Fruit fly (Drosophila melanogaster) whole organism, embryonic: ENCODE results near the gene Cyp313a1.

Experiments
- Ada2b ChIP-seq: fragments of 200-800 bp; sonication (Bioruptor generic); IDR thresholded peaks from 2 replicates; pipeline ENCODE4 v1.3.6; 2022; ENCODE audit warnings: missing biosample characterization, missing genetic modification characterization
- Asciz ChIP-seq: fragments of 200-800 bp; sonication (Bioruptor generic); optimal IDR thresholded peaks from 2 replicates; lab custom pipeline; 2017; ENCODE audit warnings: missing biosample characterization, mild to moderate bottlenecking, missing genetic modification characterization, missing genetic modification reagents
- Atf-2 ChIP-seq: fragments of 200-800 bp; sonication (Bioruptor generic); optimal IDR thresholded peaks from 2 replicates; lab custom pipeline; 2016; ENCODE audit warnings: missing biosample characterization, missing genetic modification characterization
- Atf3 ChIP-seq: fragments of 200-800 bp; sonication (Bioruptor generic); optimal IDR thresholded peaks from 3 replicates; lab custom pipeline; 2016; ENCODE audit warnings: missing biosample characterization, missing genetic modification characterization
- Bteb2 ChIP-seq: fragments of 200-800 bp; sonication (Bioruptor generic); optimal IDR thresholded peaks from 2 replicates; lab custom pipeline; 2016; ENCODE audit warnings: missing biosample characterization, missing genetic modification characterization
- CG11696 ChIP-seq: fragments of 200-800 bp; sonication (Bioruptor generic); IDR thresholded peaks from 2 replicates; pipeline ENCODE4 v1.3.6; 2022; ENCODE audit warnings: missing biosample characterization, missing genetic modification characterization
- CG12236 ChIP-seq: fragments of 200-800 bp; sonication (Bioruptor generic); optimal IDR thresholded peaks from 2 replicates; lab custom pipeline; 2016; ENCODE audit warnings: missing biosample characterization, missing genetic modification characterization
- CG15514 ChIP-seq: fragments of 200-800 bp; sonication (Bioruptor generic); optimal IDR thresholded peaks from 3 replicates; lab custom pipeline; 2017; ENCODE audit warnings: missing biosample characterization, missing genetic modification characterization, mild to moderate bottlenecking, moderate library complexity, missing genetic modification reagents
- CG16779 ChIP-seq: fragments of 200-800 bp; sonication (Bioruptor generic); IDR thresholded peaks from 2 replicates; pipeline ENCODE4 v1.3.6; 2022; ENCODE audit warnings: missing biosample characterization, missing genetic modification characterization
- CG16815 ChIP-seq: fragments of 200-800 bp; sonication (Bioruptor generic); optimal IDR thresholded peaks from 3 replicates; lab custom pipeline; 2017; ENCODE audit warnings: missing biosample characterization, mild to moderate bottlenecking, missing genetic modification characterization
- CG17186 ChIP-seq: fragments of 200-800 bp; sonication (Bioruptor generic); optimal IDR thresholded peaks from 3 replicates; lab custom pipeline; 2017; ENCODE audit warnings: missing biosample characterization, missing genetic modification reagents, missing genetic modification characterization
- CG17829 ChIP-seq: fragments of 200-800 bp; optimal IDR thresholded peaks from 2 replicates; lab custom pipeline; 2019; ENCODE audit warnings: missing biosample characterization, mild to moderate bottlenecking, missing genetic modification characterization, moderate library complexity
- CG3281 ChIP-seq: fragments of 200-800 bp; sonication (Bioruptor generic); optimal IDR thresholded peaks from 3 replicates; lab custom pipeline; 2017; ENCODE audit warnings: missing biosample characterization, mild to moderate bottlenecking, missing genetic modification characterization
- CG33213 ChIP-seq: fragments of 200-800 bp; sonication (Bioruptor generic); optimal IDR thresholded peaks from 3 replicates; lab custom pipeline; 2016; ENCODE audit warnings: missing biosample characterization, missing genetic modification characterization
- CG9215 ChIP-seq: fragments of 200-800 bp; sonication (Bioruptor generic); IDR thresholded peaks from 2 replicates; pipeline ENCODE4 v1.3.6; 2022; ENCODE audit warnings: missing biosample characterization, missing genetic modification characterization
- Fer1 ChIP-seq: fragments of 200-800 bp; sonication (Bioruptor generic); optimal IDR thresholded peaks from 2 replicates; lab custom pipeline; 2017; ENCODE audit warnings: missing biosample characterization, mild to moderate bottlenecking, missing genetic modification characterization
- Fer3 ChIP-seq: fragments of 200-800 bp; sonication (Bioruptor generic); optimal IDR thresholded peaks from 2 replicates; lab custom pipeline; 2018; ENCODE audit warnings: missing biosample characterization, mild to moderate bottlenecking, missing genetic modification characterization, moderate library complexity
- GATAe ChIP-seq: fragments of 200-800 bp; sonication (Bioruptor generic); conservative IDR thresholded peaks from 2 replicates; pipeline ENCODE4 v1.3.6; 2022; ENCODE audit warnings: missing biosample characterization, missing genetic modification characterization
- Gsc ChIP-seq: fragments of 200-800 bp; sonication (Bioruptor generic); IDR thresholded peaks from 2 replicates; pipeline ENCODE4 v1.3.6; 2022; ENCODE audit warnings: missing biosample characterization, missing genetic modification characterization
- HLH54F ChIP-seq: fragments of 200-800 bp; sonication (Bioruptor generic); optimal IDR thresholded peaks from 3 replicates; lab custom pipeline; 2016; ENCODE audit warnings: missing biosample characterization, missing genetic modification characterization
- Hr78 ChIP-seq, 2 experiments: fragments of 200-800 bp in 1 of 2; fragments of >200 bp in 1 of 2; sonication (Bioruptor generic) in 1 of 2; optimal IDR thresholded peaks; 2 replicates each; lab custom pipeline; 2017 to 2019; ENCODE audit warnings: missing biosample characterization in 2 of 2, missing genetic modification characterization in 2 of 2, mild to moderate bottlenecking in 1 of 2, moderate library complexity in 1 of 2
- Meics ChIP-seq: fragments of 200-800 bp; sonication (Bioruptor generic); optimal IDR thresholded peaks from 2 replicates; lab custom pipeline; 2017; ENCODE audit warnings: missing biosample characterization, mild to moderate bottlenecking, missing genetic modification characterization
- NC2α ChIP-seq: fragments of 200-800 bp; sonication (Bioruptor generic); optimal IDR thresholded peaks from 2 replicates; lab custom pipeline; 2016; ENCODE audit warnings: missing biosample characterization, missing genetic modification characterization
- Nf-YA ChIP-seq: fragments of 200-800 bp; sonication (Bioruptor generic); IDR thresholded peaks from 2 replicates; pipeline ENCODE4 v1.3.6; 2022; ENCODE audit warnings: missing biosample characterization, missing genetic modification characterization
- Optix ChIP-seq: fragments of 200-800 bp; sonication (Bioruptor generic); IDR thresholded peaks from 3 replicates; pipeline ENCODE4 v1.3.6; 2022; ENCODE audit warnings: missing biosample characterization, missing genetic modification characterization
- Rx ChIP-seq: fragments of 200-800 bp; sonication (Bioruptor generic); IDR thresholded peaks from 2 replicates; pipeline ENCODE4 v1.3.6; 2022; ENCODE audit warnings: missing biosample characterization, missing genetic modification characterization
- Six4 ChIP-seq: fragments of 200-800 bp; sonication (Bioruptor generic); optimal IDR thresholded peaks from 2 replicates; lab custom pipeline; 2016; ENCODE audit warnings: missing biosample characterization, missing genetic modification characterization
- Sry-β ChIP-seq: fragments of 200-800 bp; sonication (Bioruptor generic); optimal IDR thresholded peaks from 2 replicates; lab custom pipeline; 2018; ENCODE audit warnings: missing biosample characterization, mild to moderate bottlenecking, missing genetic modification characterization, moderate library complexity
- Sry-δ ChIP-seq: fragments of 200-800 bp; sonication (Bioruptor generic); optimal IDR thresholded peaks from 2 replicates; lab custom pipeline; 2016; ENCODE audit warnings: missing biosample characterization, missing genetic modification characterization
- Ssrp ChIP-seq: fragments of 200-800 bp; sonication (Bioruptor generic); optimal IDR thresholded peaks from 2 replicates; lab custom pipeline; 2018; ENCODE audit warnings: missing biosample characterization, mild to moderate bottlenecking, missing genetic modification characterization, moderate library complexity
- az2 ChIP-seq: fragments of 200-800 bp; sonication (Bioruptor generic); optimal IDR thresholded peaks from 3 replicates; lab custom pipeline; 2016; ENCODE audit warnings: missing biosample characterization, missing genetic modification characterization
- chinmo ChIP-seq: fragments of 200-800 bp; sonication (Bioruptor generic); IDR thresholded peaks from 4 replicates; pipeline ENCODE4 v1.3.6; 2022; ENCODE audit warnings: missing biosample characterization, missing genetic modification characterization; ENCODE audit not compliant: partially characterized antibody
- crol ChIP-seq: fragments of 200-800 bp; sonication (Bioruptor generic); IDR thresholded peaks from 2 replicates; pipeline ENCODE4 v1.3.6; 2022; ENCODE audit warnings: missing biosample characterization, missing genetic modification characterization
- dan ChIP-seq: fragments of 200-800 bp; sonication (Bioruptor generic); IDR thresholded peaks from 2 replicates; pipeline ENCODE4 v1.3.6; 2022; ENCODE audit warnings: missing biosample characterization, missing genetic modification characterization
- dm ChIP-seq: fragments of 200-800 bp; sonication (Bioruptor generic); optimal IDR thresholded peaks from 3 replicates; lab custom pipeline; 2016; ENCODE audit warnings: missing biosample characterization, missing genetic modification characterization
- dmrt99B ChIP-seq: fragments of 200-800 bp; sonication (Bioruptor generic); optimal IDR thresholded peaks from 2 replicates; lab custom pipeline; 2018; ENCODE audit warnings: missing biosample characterization, mild to moderate bottlenecking, missing genetic modification characterization, moderate library complexity
- eyg ChIP-seq: fragments of 200-800 bp; sonication (Bioruptor generic); optimal IDR thresholded peaks from 3 replicates; lab custom pipeline; 2016; ENCODE audit warnings: missing biosample characterization, missing genetic modification characterization
- fd96Cb ChIP-seq: fragments of 200-800 bp; sonication (Bioruptor generic); optimal IDR thresholded peaks from 2 replicates; lab custom pipeline; 2018; ENCODE audit warnings: missing biosample characterization, mild to moderate bottlenecking, missing genetic modification characterization, moderate library complexity
- grau ChIP-seq: fragments of 200-800 bp; optimal IDR thresholded peaks from 3 replicates; lab custom pipeline; 2019; ENCODE audit warnings: missing biosample characterization, mild to moderate bottlenecking, missing genetic modification characterization, moderate library complexity
- insv ChIP-seq, 2 experiments: fragments of 200-800 bp; sonication (Bioruptor generic); optimal IDR thresholded peaks; 3 replicates each; lab custom pipeline; 2016 to 2018; ENCODE audit warnings: missing biosample characterization in 2 of 2, missing genetic modification characterization in 2 of 2
- ken ChIP-seq: fragments of 200-800 bp; sonication (Bioruptor generic); IDR thresholded peaks from 3 replicates; pipeline ENCODE4 v1.3.6; 2022; ENCODE audit warnings: missing biosample characterization, missing genetic modification characterization
- otp ChIP-seq: fragments of 200-800 bp; sonication (Bioruptor generic); IDR thresholded peaks from 3 replicates; pipeline ENCODE4, ENCODE4 v1.3.6; 2022; ENCODE audit warnings: missing biosample characterization, missing genetic modification characterization
- p53 ChIP-seq: fragments of 200-800 bp; sonication (Bioruptor generic); optimal IDR thresholded peaks from 2 replicates; lab custom pipeline; 2016; ENCODE audit warnings: missing biosample characterization, missing genetic modification characterization
- peb ChIP-seq: fragments of 200-800 bp; sonication (Bioruptor generic); IDR thresholded peaks from 2 replicates; pipeline ENCODE4 v1.3.6; 2022; ENCODE audit warnings: missing biosample characterization, missing genetic modification characterization
- salm ChIP-seq: fragments of 200-800 bp; sonication (Bioruptor generic); optimal IDR thresholded peaks from 2 replicates; lab custom pipeline; 2018; ENCODE audit warnings: missing biosample characterization, mild to moderate bottlenecking, missing genetic modification characterization
- so ChIP-seq: fragments of 200-800 bp; sonication (Bioruptor generic); IDR thresholded peaks from 3 replicates; pipeline ENCODE4 v1.3.6; 2022; ENCODE audit warnings: missing biosample characterization, missing genetic modification characterization
- stwl ChIP-seq: fragments of 200-800 bp; sonication (Bioruptor generic); optimal IDR thresholded peaks from 3 replicates; lab custom pipeline; 2018; ENCODE audit warnings: missing biosample characterization, mild to moderate bottlenecking, missing genetic modification characterization, moderate library complexity
- toy ChIP-seq: fragments of 200-800 bp; sonication (Bioruptor generic); IDR thresholded peaks from 2 replicates; pipeline ENCODE4 v1.3.6; 2022; ENCODE audit warnings: missing biosample characterization, missing genetic modification characterization
- trem ChIP-seq: fragments of 200-800 bp; optimal IDR thresholded peaks from 3 replicates; lab custom pipeline; 2019; ENCODE audit warnings: missing biosample characterization, mild to moderate bottlenecking, missing genetic modification characterization, moderate library complexity
- tx ChIP-seq: fragments of 200-800 bp; sonication (Bioruptor generic); optimal IDR thresholded peaks from 2 replicates; lab custom pipeline; 2016; ENCODE audit warnings: missing biosample characterization, missing genetic modification characterization

The Cyp313a1 gene

dm6 chr3R:14511123-14511908, 9.5 kb upstream of the Cyp313a1 start, which contains the start of the genes HtrA2 and mRpL11 (continued):
- TF ChIP-seq NC2α (GFP tag; lab: Kevin White, UChicago) = no peak
- peak; percentile 81 for TF ChIP-seq stwl (tag; lab: Kevin White, UChicago)
- peak; percentile 100 for TF ChIP-seq Sry-β
- TF ChIP-seq peb (GFP tag; lab: Robert Waterston, UW) = 0 out of 2 replicates have a peak, but pooled peaks have one; percentile 19
- TF ChIP-seq chinmo (GFP tag; lab: Robert Waterston, UW) = no peak
- peak; percentile 34 for TF ChIP-seq Meics
- peak; percentile 37 for TF ChIP-seq CG16815 (GFP tag; lab: Kevin White, UChicago)
- peak; percentile 67 for TF ChIP-seq CG15514 (GFP tag; lab: Kevin White, UChicago)
- TF ChIP-seq CG33213 (GFP tag; lab: Kevin White, UChicago) = peak; percentile 18
- TF ChIP-seq p53 (GFP tag; lab: Kevin White, UChicago) = peak; percentile 20
- TF ChIP-seq CG16779 = no peak
- TF ChIP-seq dan (GFP tag; lab: Robert Waterston, UW) = no peak
- peak; percentile 64 for TF ChIP-seq Sry-δ
- TF ChIP-seq toy (GFP tag; lab: Robert Waterston, UW) = no peak
- TF ChIP-seq Bteb2 (GFP tag; lab: Kevin White, UChicago) = peak; percentile 23
- peak; percentile 19 for TF ChIP-seq fd96Cb
- TF ChIP-seq crol (GFP tag; lab: Robert Waterston, UW) = no peak
- TF ChIP-seq Ada2b = no peak
- peak; percentile 59 for TF ChIP-seq CG3281 (GFP tag; lab: Kevin White, UChicago)
- no peak for TF ChIP-seq Atf3 (GFP tag; lab: Kevin White, UChicago)
- TF ChIP-seq Gsc = no peak
- TF ChIP-seq Optix = no peak
- TF ChIP-seq Asciz (GFP tag; lab: Kevin White, UChicago) = peak; percentile 21
- peak; percentile 52 for TF ChIP-seq Fer3 (tag; lab: Kevin White, UChicago)
- peak in 1 of 2 experiments; percentile 87 for TF ChIP-seq insv (GFP tag; optimal IDR thresholded peaks at IDR 0.05; lab: Kevin White, UChicago)
- TF ChIP-seq ken (GFP tag; lab: Robert Waterston, UW) = peak; percentile 63; the same call in 2 of the 3 replicates
- TF ChIP-seq salm = no peak
- TF ChIP-seq Rx (GFP tag; lab: Robert Waterston, UW) = no peak
- TF ChIP-seq CG9215 (GFP tag; lab: Robert Waterston, UW) = no peak; the same call in 1 of the 2 replicates
- no peak for TF ChIP-seq Hr78 (GFP tag; optimal IDR thresholded peaks at IDR 0.05; lab: Kevin White, UChicago)
- TF ChIP-seq Six4 = no peak
- TF ChIP-seq trem (tag; lab: Kevin White, UChicago) = peak; percentile 58
- peak; percentile 4 for TF ChIP-seq Atf-2 (GFP tag; lab: Kevin White, UChicago)
- peak; percentile 54 for TF ChIP-seq Ssrp
- peak; percentile 77 for TF ChIP-seq CG17829
- TF ChIP-seq dm = peak; percentile 63
- peak; percentile 38 for TF ChIP-seq eyg (GFP tag; lab: Kevin White, UChicago)
- TF ChIP-seq so = no peak
- peak; percentile 56 for TF ChIP-seq tx (GFP tag; lab: Kevin White, UChicago)
- TF ChIP-seq GATAe = no peak
- peak; percentile 77 for TF ChIP-seq HLH54F (GFP tag; lab: Kevin White, UChicago)
- TF ChIP-seq CG17186 (GFP tag; lab: Kevin White, UChicago) = peak; percentile 35
- no peak for TF ChIP-seq Nf-YA (GFP tag; lab: Robert Waterston, UW)
- peak; percentile 33 for TF ChIP-seq az2 (GFP tag; lab: Kevin White, UChicago)
- TF ChIP-seq CG12236 = no peak
- TF ChIP-seq Fer1 = no peak
- peak; percentile 63; the same call in 1 of the 3 replicates for TF ChIP-seq otp (GFP tag; lab: Robert Waterston, UW)
- no peak for TF ChIP-seq dmrt99B (tag; lab: Kevin White, UChicago)
- no peak for TF ChIP-seq grau (tag; lab: Kevin White, UChicago)
- no peak for TF ChIP-seq CG11696 (GFP tag; lab: Robert Waterston, UW)
